Worm (Caenorhabditis elegans) whole organism, midembryonic: Measurements from ENCODE around the gene C53C7.3.
A peak's percentile ranks its signal among the peaks of the same experiment; 100 is the strongest.

ENCODE experiments used
- T22C8.4 ChIP-seq: fragments of 200-800 bp; sonication (Bioruptor generic); IDR thresholded peaks from 2 replicates; pipeline ENCODE4 v1.3.6; 2022; ENCODE audit warnings: missing genetic modification characterization, missing compliant biosample characterization
- cog-1 ChIP-seq: sonication (generic microtip); optimal IDR thresholded peaks from 2 replicates; lab custom pipeline; 2016; ENCODE audit warnings: missing genetic modification characterization, missing compliant biosample characterization
- flt-1 ChIP-seq: fragments of 200-800 bp; sonication (Bioruptor generic); IDR thresholded peaks from 2 replicates; pipeline ENCODE4 v1.3.6; 2022; ENCODE audit warnings: missing genetic modification characterization, missing compliant biosample characterization
- klf-2 ChIP-seq: fragments of 200-800 bp; sonication (Bioruptor generic); conservative IDR thresholded peaks from 2 replicates; pipeline ENCODE4 v1.3.6; 2022; ENCODE audit warnings: missing genetic modification reagents, missing genetic modification characterization, missing compliant biosample characterization
- med-1 ChIP-seq: sonication (generic microtip); optimal IDR thresholded peaks from 2 replicates; lab custom pipeline; 2017; ENCODE audit warnings: missing genetic modification characterization, mild to moderate bottlenecking, missing compliant biosample characterization, antibody characterized with exemption, missing genetic modification reagents; ENCODE audit not compliant: insufficient read depth
- ref-1 ChIP-seq: fragments of 200-800 bp; sonication (Bioruptor generic); conservative IDR thresholded peaks from 2 replicates; pipeline ENCODE4 v1.3.6; 2022; ENCODE audit warnings: missing genetic modification reagents, missing genetic modification characterization, missing compliant biosample characterization
- tab-1 ChIP-seq: fragments of 200-800 bp; sonication (Bioruptor generic); IDR thresholded peaks from 2 replicates; pipeline ENCODE4 v1.3.6; 2022; ENCODE audit warnings: missing genetic modification characterization, missing compliant biosample characterization
- ztf-23 ChIP-seq: fragments of 200-800 bp; sonication (Bioruptor generic); IDR thresholded peaks from 2 replicates; pipeline ENCODE4 v1.3.6; 2022; ENCODE audit warnings: missing genetic modification reagents, missing genetic modification characterization, missing compliant biosample characterization
- ztf-29 ChIP-seq: fragments of 200-800 bp; sonication (Bioruptor generic); IDR thresholded peaks from 2 replicates; pipeline ENCODE4 v1.3.6; 2022; ENCODE audit warnings: missing genetic modification reagents, missing genetic modification characterization, missing compliant biosample characterization

C53C7.3 gene

DNA sequence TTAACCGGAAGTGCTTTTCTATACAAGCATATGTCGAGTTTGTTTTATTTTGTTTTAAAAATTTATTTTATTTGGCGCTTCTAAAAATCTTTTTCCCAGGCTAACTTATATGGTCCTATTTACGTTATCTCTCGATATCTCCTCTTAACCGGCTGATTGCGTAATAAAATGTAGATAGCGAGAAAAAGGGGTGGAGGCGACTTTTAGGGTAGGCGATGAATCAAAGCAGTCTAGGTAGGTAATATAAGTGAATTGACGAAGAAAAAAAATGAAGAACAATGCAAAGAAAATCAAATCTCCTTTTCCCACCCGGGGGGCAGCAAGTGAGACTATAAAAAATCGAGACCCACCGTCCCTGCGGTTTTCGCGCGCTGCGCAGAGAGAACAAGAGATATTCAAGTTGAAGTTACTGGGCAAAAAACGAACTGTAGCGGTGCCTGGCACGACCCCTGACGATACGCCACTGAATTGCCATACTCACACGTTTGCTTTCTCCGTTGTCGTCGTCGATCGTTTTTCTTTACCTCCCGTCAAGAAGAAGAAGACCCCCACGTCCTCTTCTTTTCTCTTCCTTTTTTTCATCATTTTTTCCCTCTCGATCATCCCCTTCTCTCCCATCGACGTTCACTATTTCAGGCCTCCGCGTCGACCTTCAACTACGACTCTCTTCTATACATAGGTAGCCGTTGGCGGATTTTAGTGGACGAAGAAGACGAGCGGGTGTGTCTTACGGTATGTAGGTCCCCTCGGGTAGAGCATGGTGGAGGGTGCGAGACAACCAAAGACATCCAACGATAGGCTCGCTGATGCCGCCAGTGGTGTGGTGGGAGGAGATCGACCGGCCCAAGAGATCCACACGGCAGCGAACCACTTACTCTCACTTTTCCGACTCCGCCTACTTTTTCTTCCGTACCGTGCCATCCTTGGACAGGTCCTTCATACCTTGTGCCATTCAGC lies 40.2 kb upstream of the C53C7.3 start, which contains the start of gene nhr-25:
Gene nhr-25, plus strand, starts transcription at position 637 of the 957 bp plus-strand sequence.
- TF ChIP-seq med-1 (GFP tag; lab: Kevin White, UChicago) (no peak), klf-2 (GFP tag; lab: Robert Waterston, UW) (no peak), cog-1 (tag; lab: Kevin White, UChicago) (no peak), T22C8.4 (no peak), ref-1 (GFP tag; lab: Robert Waterston, UW) (no peak), flt-1 (GFP tag; lab: Robert Waterston, UW) (no peak), ztf-23 (GFP tag; lab: Robert Waterston, UW) (no peak), ztf-29 (GFP tag; lab: Robert Waterston, UW) (no peak), tab-1 (GFP tag; lab: Robert Waterston, UW) (no peak)

DNA sequence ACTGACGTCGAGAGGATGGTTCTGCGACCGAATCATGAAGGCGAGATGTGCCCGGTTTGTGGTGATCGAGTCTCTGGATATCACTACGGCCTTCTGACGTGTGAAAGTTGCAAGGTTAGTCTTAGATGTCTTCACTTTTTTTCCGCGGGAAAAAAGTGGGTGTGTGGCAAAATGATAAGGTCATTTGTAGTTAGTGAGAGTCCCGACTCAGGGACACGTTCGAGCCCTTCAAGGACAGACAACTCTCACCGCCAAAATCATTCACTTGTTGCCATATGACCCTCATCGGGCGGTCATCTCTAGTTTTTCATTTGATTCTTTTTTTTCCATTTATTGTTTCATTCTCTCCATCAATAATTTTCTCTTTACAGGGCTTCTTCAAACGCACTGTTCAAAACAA lies 39.5 kb upstream of the C53C7.3 start:
- TF ChIP-seq ztf-23 (GFP tag; lab: Robert Waterston, UW) (no peak), ztf-29 (GFP tag; lab: Robert Waterston, UW) (no peak), ref-1 (GFP tag; lab: Robert Waterston, UW) (no peak), tab-1 (GFP tag; lab: Robert Waterston, UW) (no peak), T22C8.4 (no peak), klf-2 (GFP tag; lab: Robert Waterston, UW) (no peak)

ce11 chrX:13009645-13010044 lies 38.7 kb upstream of the C53C7.3 start:
- TF ChIP-seq tab-1 (GFP tag; lab: Robert Waterston, UW), result no peak
- no peak for TF ChIP-seq ztf-29 (GFP tag; lab: Robert Waterston, UW)
- no peak for TF ChIP-seq ztf-23 (GFP tag; lab: Robert Waterston, UW)
- TF ChIP-seq klf-2 (GFP tag; lab: Robert Waterston, UW), result no peak
- no peak for TF ChIP-seq flt-1 (GFP tag; lab: Robert Waterston, UW)

ce11 chrX:13011897-13012296 lies 36.5 kb upstream of the C53C7.3 start:
- TF ChIP-seq ztf-29 (GFP tag; lab: Robert Waterston, UW) (no peak), flt-1 (GFP tag; lab: Robert Waterston, UW) (0 out of 2 replicates have a peak, but pooled peaks have one; percentile 54)

DNA sequence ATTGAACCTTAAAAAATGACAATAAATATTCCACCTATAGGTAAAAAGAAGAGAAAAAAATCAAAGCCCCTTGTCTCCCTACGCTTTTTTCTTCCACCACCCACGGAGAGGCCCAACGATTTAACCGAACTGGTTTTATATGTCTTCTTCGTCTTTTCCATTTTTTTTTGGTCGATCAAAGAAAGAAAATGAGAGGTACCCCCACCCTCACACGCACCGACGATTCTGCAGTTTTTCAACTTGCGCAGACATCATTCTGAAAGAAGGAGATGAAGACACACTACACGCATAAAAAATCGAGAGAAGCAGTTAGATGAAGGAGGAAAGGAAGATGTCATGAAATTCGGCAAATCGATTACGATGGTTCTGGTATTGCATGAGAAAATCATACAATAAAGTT lies 34.0 kb upstream of the C53C7.3 start:
- TF ChIP-seq med-1 (GFP tag; lab: Kevin White, UChicago) (no peak), ref-1 (GFP tag; lab: Robert Waterston, UW) (no peak), cog-1 (tag; lab: Kevin White, UChicago) (no peak), ztf-23 (GFP tag; lab: Robert Waterston, UW) (no peak), tab-1 (GFP tag; lab: Robert Waterston, UW) (no peak), klf-2 (GFP tag; lab: Robert Waterston, UW) (no peak), T22C8.4 (no peak), flt-1 (GFP tag; lab: Robert Waterston, UW) (no peak), ztf-29 (GFP tag; lab: Robert Waterston, UW) (no peak)

DNA sequence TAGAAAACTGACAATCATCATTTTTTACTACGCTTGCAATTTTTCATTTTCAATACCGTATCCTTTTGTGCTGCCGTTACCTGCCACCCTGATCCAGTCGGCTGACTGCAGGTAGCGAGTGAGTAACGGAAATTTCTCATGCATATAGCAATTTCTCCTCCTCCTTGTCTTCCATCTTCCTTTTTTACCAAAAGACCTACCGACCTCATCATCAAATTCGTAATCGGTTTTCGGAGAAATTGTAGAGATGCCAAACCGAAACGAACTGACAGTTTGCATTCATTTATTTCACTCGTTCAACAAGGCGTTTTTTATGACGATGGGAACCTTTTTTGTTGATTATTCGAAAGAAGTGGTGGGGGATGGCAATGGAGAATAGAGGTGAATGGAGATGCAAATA lies 32.1 kb upstream of the C53C7.3 start:
- TF ChIP-seq cog-1 (tag; lab: Kevin White, UChicago), result no peak

DNA sequence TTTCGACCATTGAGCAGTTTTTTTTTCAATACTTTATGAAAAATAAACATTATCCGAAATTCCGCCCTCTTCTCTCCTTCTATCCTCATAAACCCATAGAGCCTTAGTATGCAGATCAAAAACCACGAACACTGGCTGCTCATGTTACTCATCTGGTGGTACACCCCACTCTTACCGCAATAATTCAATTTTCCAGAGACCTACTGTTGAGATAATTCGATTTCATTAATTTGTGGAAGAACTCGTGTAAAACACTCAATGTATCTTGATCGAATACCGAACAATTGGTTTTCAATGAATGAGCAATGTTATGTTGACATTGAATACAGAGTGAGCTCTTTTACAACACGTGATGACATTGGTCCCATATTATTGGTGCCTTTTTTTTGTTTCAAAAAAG lies 26.9 kb upstream of the C53C7.3 start:
- no peak for TF ChIP-seq ref-1 (GFP tag; lab: Robert Waterston, UW)
- no peak for TF ChIP-seq tab-1 (GFP tag; lab: Robert Waterston, UW)
- no peak for TF ChIP-seq cog-1 (tag; lab: Kevin White, UChicago)
- TF ChIP-seq ztf-23 (GFP tag; lab: Robert Waterston, UW), result no peak
- no peak for TF ChIP-seq ztf-29 (GFP tag; lab: Robert Waterston, UW)
- TF ChIP-seq klf-2 (GFP tag; lab: Robert Waterston, UW), result no peak
- TF ChIP-seq med-1 (GFP tag; lab: Kevin White, UChicago), result no peak
- TF ChIP-seq T22C8.4, result no peak
- no peak for TF ChIP-seq flt-1 (GFP tag; lab: Robert Waterston, UW)

DNA sequence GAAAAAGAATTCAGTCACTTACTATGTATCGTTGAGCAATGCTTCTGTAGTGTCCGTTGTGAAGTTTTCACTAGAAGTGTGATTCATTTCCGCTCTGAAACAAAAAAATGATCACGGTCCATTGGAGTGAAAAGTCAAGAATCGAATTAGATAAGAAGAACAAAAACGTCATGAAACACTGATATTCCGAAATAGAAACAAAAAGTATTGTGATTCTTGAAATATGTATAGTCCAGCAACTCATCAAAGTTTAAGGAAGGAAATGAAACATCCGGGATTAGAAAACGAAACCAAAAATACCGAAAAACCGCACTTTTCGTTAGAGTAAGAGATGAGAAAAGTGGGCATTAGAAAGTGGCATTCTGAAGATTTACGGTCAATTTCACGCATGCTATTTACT lies 15.7 kb upstream of the C53C7.3 start, which contains the start of gene npr-10:
Gene npr-10, minus strand, starts transcription at position 101 of the 400 bp plus-strand sequence.
- TF ChIP-seq cog-1 (tag; lab: Kevin White, UChicago), result no peak

DNA sequence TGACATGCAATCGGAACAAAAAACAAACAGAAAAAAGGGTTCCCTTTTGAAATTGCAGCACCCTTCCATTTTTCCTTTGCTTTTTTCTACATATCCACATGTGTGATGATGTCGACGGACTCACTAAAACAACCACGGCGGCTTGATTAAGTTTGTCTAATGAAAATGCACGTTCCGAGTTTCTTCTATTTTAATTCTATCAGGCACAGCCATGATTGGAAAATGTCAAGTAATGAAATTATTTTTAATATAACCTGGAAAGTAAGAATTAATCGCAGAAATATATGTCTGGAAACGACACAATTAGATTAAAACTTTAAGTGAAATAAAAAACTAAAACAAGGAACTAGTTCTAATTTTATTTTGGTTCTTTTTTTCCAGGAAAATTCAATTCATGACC lies 14.5 kb upstream of the C53C7.3 start:
- TF ChIP-seq ztf-29 (GFP tag; lab: Robert Waterston, UW) (no peak), klf-2 (GFP tag; lab: Robert Waterston, UW) (no peak), ztf-23 (GFP tag; lab: Robert Waterston, UW) (no peak), ref-1 (GFP tag; lab: Robert Waterston, UW) (no peak), tab-1 (GFP tag; lab: Robert Waterston, UW) (no peak), cog-1 (tag; lab: Kevin White, UChicago) (no peak), med-1 (GFP tag; lab: Kevin White, UChicago) (no peak), T22C8.4 (no peak), flt-1 (GFP tag; lab: Robert Waterston, UW) (no peak)

DNA sequence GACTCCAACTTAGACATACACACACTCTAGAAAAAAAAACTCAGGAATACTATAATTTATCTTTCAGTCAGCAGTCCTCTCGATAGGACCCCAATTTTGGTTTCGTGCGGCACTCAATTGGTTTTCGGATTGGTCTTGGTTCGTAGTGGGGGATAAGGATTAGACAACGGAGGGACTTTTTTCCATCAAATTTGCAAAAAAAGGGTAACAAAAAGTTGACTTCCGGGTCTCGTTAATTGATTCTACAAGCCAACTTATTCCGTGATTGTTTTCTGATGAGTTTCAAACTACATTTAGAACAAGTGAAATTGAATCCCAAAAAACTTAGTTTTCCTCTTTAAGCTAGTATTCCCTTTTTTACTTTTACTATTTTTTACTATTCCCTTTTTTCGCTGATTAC lies 14.0 kb upstream of the C53C7.3 start:
- TF ChIP-seq ref-1 (GFP tag; lab: Robert Waterston, UW), result no peak
- TF ChIP-seq cog-1 (tag; lab: Kevin White, UChicago), result no peak
- TF ChIP-seq klf-2 (GFP tag; lab: Robert Waterston, UW), result no peak
- no peak for TF ChIP-seq ztf-23 (GFP tag; lab: Robert Waterston, UW)
